Worm (Caenorhabditis elegans): ENCODE results near the gene F38B6.7.

DNA sequence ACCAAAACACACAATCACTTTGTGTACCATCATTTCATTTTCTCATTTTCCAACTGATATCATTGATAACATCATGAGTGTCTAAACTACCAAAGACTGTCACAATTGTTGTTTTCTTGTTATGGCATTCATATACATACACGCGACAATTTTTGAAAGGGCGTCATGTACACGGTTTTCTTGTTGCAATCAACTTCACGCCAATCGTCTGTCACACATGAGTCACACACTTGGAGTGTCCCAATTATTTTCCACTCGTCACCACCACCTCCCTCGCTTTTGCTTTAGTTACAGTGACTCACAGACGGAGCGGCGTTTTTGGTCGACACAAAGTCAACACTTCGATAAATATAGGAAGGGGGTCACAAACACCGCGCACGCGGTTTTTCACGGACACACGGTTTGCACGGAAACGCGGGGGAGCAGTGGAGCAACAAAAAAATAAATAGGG is 49.8 kb upstream of the F38B6.7 start:
- TF ChIP-seq him-1 (tag; optimal IDR thresholded peaks at IDR 0.05) (no peak), W03F9.2 (tag; optimal IDR thresholded peaks at IDR 0.05) (no peak)

Measured in whole organism, L4/young adult.